Fruit fly (Drosophila melanogaster): ENCODE data around the gene JhI-21.

Gene JhI-21

DNA sequence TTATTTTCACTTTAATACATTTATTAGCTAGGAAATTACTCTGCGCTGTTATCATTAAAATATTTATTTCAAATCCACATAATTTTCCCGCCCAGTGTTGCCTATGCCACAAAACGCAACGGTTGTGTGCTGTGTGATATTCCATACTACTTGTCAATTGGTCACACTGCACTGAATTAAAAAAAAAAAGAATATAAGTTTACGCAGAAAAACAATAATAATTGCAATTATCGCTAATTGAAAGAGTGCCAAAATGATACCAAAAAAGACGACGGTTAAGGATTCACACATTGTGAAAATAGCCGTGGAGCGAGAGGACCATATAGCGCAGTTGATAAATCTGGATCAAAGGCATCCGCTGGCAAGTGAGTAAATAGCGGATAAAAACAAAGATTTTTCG, 41.9 kb upstream of the JhI-21 start, which contains the start of gene Ced-12 (continued):
- TF ChIP-seq CG9609 (GFP tag; optimal IDR thresholded peaks at IDR 0.05): no peak
- TF ChIP-seq CG1603 (tag; optimal IDR thresholded peaks at IDR 0.05): peak; percentile 24
- TF ChIP-seq GATAe (GFP tag; conservative IDR thresholded peaks at IDR 0.05): no peak
- no peak for TF ChIP-seq Neu2 (GFP tag; optimal IDR thresholded peaks at IDR 0.05; ENCODE audit: borderline replicate concordance)
- no peak for TF ChIP-seq CG18619 (GFP tag; optimal IDR thresholded peaks at IDR 0.05)
- TF ChIP-seq CG9817 (tag; optimal IDR thresholded peaks at IDR 0.05): no peak
- TF ChIP-seq ATbp (GFP tag; optimal IDR thresholded peaks at IDR 0.05): no peak
- no peak for TF ChIP-seq Poxn (GFP tag; IDR thresholded peaks at IDR 0.05)
- TF ChIP-seq mam (GFP tag; optimal IDR thresholded peaks at IDR 0.05): no peak
- TF ChIP-seq CG10267 (tag; optimal IDR thresholded peaks at IDR 0.05): peak; percentile 69
- TF ChIP-seq seq (GFP tag; IDR thresholded peaks at IDR 0.05): no peak
- peak; percentile 1 for TF ChIP-seq sd (tag; optimal IDR thresholded peaks at IDR 0.05)
- no peak for TF ChIP-seq CG5953 (GFP tag; IDR thresholded peaks at IDR 0.05)
- no peak for TF ChIP-seq dmrt11E (tag; optimal IDR thresholded peaks at IDR 0.05)
- no peak for TF ChIP-seq CG34224 (GFP tag; IDR thresholded peaks at IDR 0.05; ENCODE audit: partially characterized antibody)
- peak; percentile 5 for TF ChIP-seq HmgZ (tag; optimal IDR thresholded peaks at IDR 0.05)
- TF ChIP-seq CG14014 (GFP tag; IDR thresholded peaks at IDR 0.05): no peak
- no peak for TF ChIP-seq HHEX (GFP tag; optimal IDR thresholded peaks at IDR 0.05)
- no peak for TF ChIP-seq fu2 (GFP tag; optimal IDR thresholded peaks at IDR 0.05)
- TF ChIP-seq sr (GFP tag; IDR thresholded peaks at IDR 0.05): no peak
- no peak for TF ChIP-seq CG10209 (GFP tag; optimal IDR thresholded peaks at IDR 0.05)
- no peak for TF ChIP-seq corto (GFP tag; optimal IDR thresholded peaks at IDR 0.05)
- no peak for TF ChIP-seq Nf-YA (GFP tag; IDR thresholded peaks at IDR 0.05)
- no peak for TF ChIP-seq CHES-1-like (GFP tag; optimal IDR thresholded peaks at IDR 0.05)
- TF ChIP-seq CG7839 (tag; optimal IDR thresholded peaks at IDR 0.05): no peak
- TF ChIP-seq Hr51 (GFP tag; optimal IDR thresholded peaks at IDR 0.05): no peak
- TF ChIP-seq usp (GFP tag; optimal IDR thresholded peaks at IDR 0.05): no peak
- TF ChIP-seq pros (GFP tag; optimal IDR thresholded peaks at IDR 0.05): no peak
- TF ChIP-seq Sry-β (GFP tag; optimal IDR thresholded peaks at IDR 0.05): peak; percentile 66
- TF ChIP-seq pnt (GFP tag; optimal IDR thresholded peaks at IDR 0.05): no peak
- TF ChIP-seq C15 (GFP tag; IDR thresholded peaks at IDR 0.05): no peak
- no peak for TF ChIP-seq Eip74EF (GFP tag; optimal IDR thresholded peaks at IDR 0.05)
- TF ChIP-seq fd3F (GFP tag; optimal IDR thresholded peaks at IDR 0.05): no peak
- no peak for TF ChIP-seq CG33213 (GFP tag; optimal IDR thresholded peaks at IDR 0.05)
- TF ChIP-seq CG4617 (GFP tag; optimal IDR thresholded peaks at IDR 0.05; ENCODE audit: borderline replicate concordance): peak; percentile 87
- TF ChIP-seq CG12391 (tag; optimal IDR thresholded peaks at IDR 0.05): no peak
- TF ChIP-seq stwl (tag; optimal IDR thresholded peaks at IDR 0.05): peak; percentile 58
- no peak for TF ChIP-seq kay (GFP tag; optimal IDR thresholded peaks at IDR 0.05)
- no peak for TF ChIP-seq CG9876 (GFP tag; optimal IDR thresholded peaks at IDR 0.05)
- TF ChIP-seq BEAF-32 (GFP tag; optimal IDR thresholded peaks at IDR 0.05): peak; percentile 28
- no peak for TF ChIP-seq CG2129 (GFP tag; IDR thresholded peaks at IDR 0.05; ENCODE audit: partially characterized antibody)
- TF ChIP-seq CG4404 (GFP tag; IDR thresholded peaks at IDR 0.05): no peak
- no peak for TF ChIP-seq Xbp1 (GFP tag; optimal IDR thresholded peaks at IDR 0.05)
- no peak for TF ChIP-seq gro (GFP tag; optimal IDR thresholded peaks at IDR 0.05)
- no peak for TF ChIP-seq CG1529 (GFP tag; optimal IDR thresholded peaks at IDR 0.05)
- no peak for TF ChIP-seq hkb (optimal IDR thresholded peaks at IDR 0.05)
- TF ChIP-seq hkb (GFP tag; IDR thresholded peaks at IDR 0.05): no peak
- no peak for TF ChIP-seq gt (GFP tag; IDR thresholded peaks at IDR 0.05)
- TF ChIP-seq chif (GFP tag; optimal IDR thresholded peaks at IDR 0.05): no peak
- no peak for TF ChIP-seq fru (optimal IDR thresholded peaks at IDR 0.05)
- TF ChIP-seq zen2 (GFP tag; IDR thresholded peaks at IDR 0.05; ENCODE audit: partially characterized antibody): no peak
